Worm (Caenorhabditis elegans) whole organism, late embryonic: ENCODE data around the gene col-153.

Source experiments
- C08G9.2 ChIP-seq: sonication (generic microtip); optimal IDR thresholded peaks from 2 replicates; lab custom pipeline; 2016; ENCODE audit warnings: mild to moderate bottlenecking, missing genetic modification characterization, moderate library complexity, missing compliant biosample characterization
- C38D4.7 ChIP-seq: fragments of 200-800 bp; sonication (Bioruptor generic); optimal IDR thresholded peaks from 2 replicates; lab custom pipeline; 2018; ENCODE audit warnings: mild to moderate bottlenecking, missing genetic modification characterization, moderate library complexity, missing compliant biosample characterization
- K02D7.2 ChIP-seq: sonication (generic microtip); optimal IDR thresholded peaks from 2 replicates; lab custom pipeline; 2017; ENCODE audit warnings: mild to moderate bottlenecking, missing genetic modification characterization, missing compliant biosample characterization
- Y22D7AL.16 ChIP-seq: sonication (generic microtip); optimal IDR thresholded peaks from 2 replicates; lab custom pipeline; 2016; ENCODE audit warnings: missing genetic modification characterization, missing compliant biosample characterization
- ahr-1 ChIP-seq: sonication (generic microtip); optimal IDR thresholded peaks from 2 replicates; lab custom pipeline; 2016; ENCODE audit warnings: missing genetic modification characterization, missing compliant biosample characterization
- ceh-2 ChIP-seq: sonication (generic microtip); optimal IDR thresholded peaks from 2 replicates; lab custom pipeline; 2016; ENCODE audit warnings: missing genotype, missing genetic modification characterization, missing compliant biosample characterization
- ceh-22 ChIP-seq: sonication (generic microtip); optimal IDR thresholded peaks from 2 replicates; lab custom pipeline; 2017; ENCODE audit warnings: missing biosample characterization, missing genetic modification characterization
- ceh-30 ChIP-seq: fragments of 150-350 bp; optimal IDR thresholded peaks from 2 replicates; lab custom pipeline; 2014; ENCODE audit warnings: missing biosample characterization, missing genetic modification characterization
- ceh-45 ChIP-seq: fragments of 200-800 bp; sonication (Bioruptor generic); IDR thresholded peaks from 2 replicates; pipeline ENCODE4 v1.3.6; 2022; ENCODE audit warnings: missing genetic modification reagents, missing genetic modification characterization, missing compliant biosample characterization
- ceh-9 ChIP-seq: sonication (generic microtip); optimal IDR thresholded peaks from 2 replicates; lab custom pipeline; 2016; ENCODE audit warnings: mild to moderate bottlenecking, missing genetic modification characterization, inconsistent platforms, missing compliant biosample characterization
- che-1 ChIP-seq: sonication (generic microtip); optimal IDR thresholded peaks from 2 replicates; lab custom pipeline; 2016; ENCODE audit warnings: mild to moderate bottlenecking, missing genetic modification characterization, missing compliant biosample characterization
- dmd-4 ChIP-seq: sonication (generic microtip); optimal IDR thresholded peaks from 2 replicates; lab custom pipeline; 2016; ENCODE audit warnings: borderline replicate concordance, missing genetic modification characterization, missing compliant biosample characterization
- dve-1 ChIP-seq: sonication (generic microtip); optimal IDR thresholded peaks from 2 replicates; lab custom pipeline; 2017; ENCODE audit warnings: antibody characterized with exemption, mild to moderate bottlenecking, missing genetic modification characterization, missing compliant biosample characterization
- elt-2 ChIP-seq: sonication (generic microtip); optimal IDR thresholded peaks from 2 replicates; lab custom pipeline; 2016; ENCODE audit warnings: missing genetic modification reagents, missing genetic modification characterization, missing compliant biosample characterization
- ets-4 ChIP-seq: sonication (generic microtip); optimal IDR thresholded peaks from 2 replicates; lab custom pipeline; 2016; ENCODE audit warnings: missing genetic modification characterization, missing compliant biosample characterization
- fax-1 ChIP-seq: sonication (generic microtip); optimal IDR thresholded peaks from 2 replicates; lab custom pipeline; 2016; ENCODE audit warnings: missing genotype, missing genetic modification characterization, missing compliant biosample characterization
- fkh-10 ChIP-seq: fragments of 150-350 bp; optimal IDR thresholded peaks from 2 replicates; lab custom pipeline; 2014; ENCODE audit warnings: missing biosample characterization, missing genetic modification reagents, missing genetic modification characterization
- hlh-13 ChIP-seq: fragments of 200-800 bp; sonication (Bioruptor generic); optimal IDR thresholded peaks from 2 replicates; lab custom pipeline; 2018; ENCODE audit warnings: mild to moderate bottlenecking, missing genetic modification characterization, missing compliant biosample characterization
- hlh-15 ChIP-seq: sonication (generic microtip); optimal IDR thresholded peaks from 2 replicates; lab custom pipeline; 2016; ENCODE audit warnings: missing genetic modification characterization, missing compliant biosample characterization
- hlh-6 ChIP-seq: sonication (generic microtip); optimal IDR thresholded peaks from 2 replicates; lab custom pipeline; 2016; ENCODE audit warnings: missing genotype, missing genetic modification characterization, missing compliant biosample characterization
- lim-6 ChIP-seq: sonication (generic microtip); optimal IDR thresholded peaks from 2 replicates; lab custom pipeline; 2016; ENCODE audit warnings: missing genetic modification characterization, missing compliant biosample characterization
- lin-11 ChIP-seq: fragments of 200-800 bp; sonication (Bioruptor generic); optimal IDR thresholded peaks from 2 replicates; lab custom pipeline; 2018; ENCODE audit warnings: mild to moderate bottlenecking, missing genetic modification characterization, missing compliant biosample characterization
- nfya-1 ChIP-seq: sonication (generic microtip); optimal IDR thresholded peaks from 2 replicates; lab custom pipeline; 2017; ENCODE audit warnings: missing genetic modification characterization, mild to moderate bottlenecking, missing compliant biosample characterization, antibody characterized with exemption, moderate library complexity
- nhr-11 ChIP-seq: fragments of 150-350 bp; optimal IDR thresholded peaks from 2 replicates; lab custom pipeline; 2014; ENCODE audit warnings: missing biosample characterization, missing genetic modification characterization
- odd-2 ChIP-seq: sonication (generic microtip); optimal IDR thresholded peaks from 2 replicates; lab custom pipeline; 2017; ENCODE audit warnings: antibody characterized with exemption, mild to moderate bottlenecking, missing genetic modification characterization, missing compliant biosample characterization
- pag-3 ChIP-seq: sonication (generic microtip); optimal IDR thresholded peaks from 2 replicates; lab custom pipeline; 2016; ENCODE audit warnings: missing compliant biosample characterization, missing genetic modification characterization, borderline replicate concordance
- pha-2 ChIP-seq: sonication (generic microtip); optimal IDR thresholded peaks from 2 replicates; lab custom pipeline; 2017; ENCODE audit warnings: mild to moderate bottlenecking, missing genetic modification characterization, missing compliant biosample characterization
- pqm-1 ChIP-seq: sonication (generic microtip); optimal IDR thresholded peaks from 2 replicates; lab custom pipeline; 2016; ENCODE audit warnings: missing genetic modification characterization, missing compliant biosample characterization
- pros-1 ChIP-seq: fragments of 150-350 bp; optimal IDR thresholded peaks from 2 replicates; lab custom pipeline; 2014; ENCODE audit warnings: missing biosample characterization, missing genetic modification reagents, missing genetic modification characterization
- ref-2 ChIP-seq: sonication (generic microtip); optimal IDR thresholded peaks from 2 replicates; lab custom pipeline; 2016; ENCODE audit warnings: missing genetic modification characterization, missing compliant biosample characterization
- sdc-2 ChIP-seq: sonication (generic microtip); optimal IDR thresholded peaks from 2 replicates; lab custom pipeline; 2016; ENCODE audit warnings: missing genotype, missing genetic modification characterization, missing compliant biosample characterization
- sox-2 ChIP-seq: fragments of 200-800 bp; sonication (Bioruptor generic); IDR thresholded peaks from 2 replicates; pipeline ENCODE4 v1.3.6; 2022; ENCODE audit warnings: missing genetic modification reagents, missing genetic modification characterization, missing compliant biosample characterization
- syd-9 ChIP-seq: sonication (generic microtip); optimal IDR thresholded peaks from 2 replicates; lab custom pipeline; 2016; ENCODE audit warnings: mild to moderate bottlenecking, missing genetic modification characterization, moderate library complexity, missing compliant biosample characterization
- tbx-2 ChIP-seq: sonication (generic microtip); optimal IDR thresholded peaks from 2 replicates; lab custom pipeline; 2016; ENCODE audit warnings: missing genetic modification characterization, missing compliant biosample characterization
- tbx-7 ChIP-seq: sonication (generic microtip); optimal IDR thresholded peaks from 2 replicates; lab custom pipeline; 2016; ENCODE audit warnings: missing genotype, missing genetic modification characterization, missing compliant biosample characterization
- unc-42 ChIP-seq: sonication (generic microtip); optimal IDR thresholded peaks from 2 replicates; lab custom pipeline; 2016; ENCODE audit warnings: missing genotype, missing genetic modification characterization, missing compliant biosample characterization
- unc-86 ChIP-seq: sonication (generic microtip); optimal IDR thresholded peaks from 2 replicates; lab custom pipeline; 2016; ENCODE audit warnings: missing genetic modification characterization, missing compliant biosample characterization
- zip-5 ChIP-seq: sonication (generic microtip); optimal IDR thresholded peaks from 2 replicates; lab custom pipeline; 2016; ENCODE audit warnings: missing genetic modification characterization, missing compliant biosample characterization

Gene col-153

DNA sequence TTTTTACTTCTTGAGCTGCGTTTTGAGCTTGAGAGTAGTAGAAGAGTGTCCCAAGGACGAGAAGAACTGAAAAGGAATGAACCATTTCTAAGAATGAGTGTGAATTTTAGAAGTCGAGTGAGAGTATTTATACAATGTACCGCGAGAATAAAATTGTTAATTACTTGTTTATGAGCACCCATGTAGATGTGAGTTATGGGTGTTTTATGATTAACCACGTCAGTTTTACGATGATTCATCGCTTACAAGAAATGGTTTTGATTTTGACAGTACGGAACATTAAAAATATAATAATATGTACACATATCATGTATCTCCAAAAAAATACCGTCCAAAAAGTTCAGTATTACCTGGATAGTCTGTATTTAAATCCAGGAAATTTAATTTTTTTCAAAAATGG is 4.7 kb downstream of the col-153 start, which contains the start of gene clec-221:
Gene clec-221, minus strand, starts transcription at position 101 of the 400 bp plus-strand sequence.
- TF ChIP-seq fax-1 (tag; lab: Kevin White, UChicago), result no peak
- no peak for TF ChIP-seq ceh-2 (tag; lab: Kevin White, UChicago)
- TF ChIP-seq nhr-11 (tag; lab: Kevin White, UChicago), result no peak
- TF ChIP-seq Y22D7AL.16, result no peak
- TF ChIP-seq ceh-30 (tag; lab: Kevin White, UChicago), result no peak
- no peak for TF ChIP-seq fkh-10
- TF ChIP-seq ceh-9, result no peak

DNA sequence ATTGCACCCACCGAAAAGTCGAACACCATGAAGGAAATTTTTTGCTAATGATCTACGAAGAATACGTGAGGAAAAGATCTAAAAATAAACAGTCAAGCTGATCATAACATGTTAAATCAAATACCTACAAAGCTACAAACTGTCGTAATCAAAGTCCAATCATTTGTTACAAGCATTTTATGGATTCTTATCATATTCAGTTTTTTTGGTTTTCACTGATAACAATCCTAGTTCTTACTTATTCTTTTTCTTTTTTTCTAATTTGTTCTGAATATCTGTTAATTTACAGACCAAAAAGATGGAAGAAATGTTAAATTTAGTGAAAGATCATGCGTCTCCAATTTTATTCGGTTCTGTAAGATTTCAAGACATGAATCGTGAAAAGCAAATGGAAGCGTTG is 5.2 kb downstream of the col-153 start, which contains the start of gene F17C11.6:
Gene F17C11.6, plus strand, starts transcription at position 290 of the 400 bp plus-strand sequence.
- no peak for TF ChIP-seq dve-1 (tag; lab: Kevin White, UChicago)
- TF ChIP-seq sox-2, result no peak
- no peak for TF ChIP-seq ref-2
- TF ChIP-seq ceh-22 (tag; lab: Kevin White, UChicago), result no peak
- no peak for TF ChIP-seq lin-11 (tag; lab: Kevin White, UChicago)
- no peak for TF ChIP-seq che-1 (tag; lab: Kevin White, UChicago)
- TF ChIP-seq lim-6, result no peak
- no peak for TF ChIP-seq nfya-1 (tag; lab: Kevin White, UChicago)
- no peak for TF ChIP-seq unc-86 (tag; lab: Kevin White, UChicago)
- TF ChIP-seq dmd-4 (tag; lab: Kevin White, UChicago), result no peak
- no peak for TF ChIP-seq elt-2 (tag; lab: Kevin White, UChicago)
- TF ChIP-seq hlh-15, result no peak
- TF ChIP-seq hlh-13 (GFP tag; lab: Kevin White, UChicago), result no peak
- no peak for TF ChIP-seq sdc-2 (tag; lab: Kevin White, UChicago)
- no peak for TF ChIP-seq zip-5
- TF ChIP-seq C38D4.7, result no peak
- no peak for TF ChIP-seq C08G9.2

DNA sequence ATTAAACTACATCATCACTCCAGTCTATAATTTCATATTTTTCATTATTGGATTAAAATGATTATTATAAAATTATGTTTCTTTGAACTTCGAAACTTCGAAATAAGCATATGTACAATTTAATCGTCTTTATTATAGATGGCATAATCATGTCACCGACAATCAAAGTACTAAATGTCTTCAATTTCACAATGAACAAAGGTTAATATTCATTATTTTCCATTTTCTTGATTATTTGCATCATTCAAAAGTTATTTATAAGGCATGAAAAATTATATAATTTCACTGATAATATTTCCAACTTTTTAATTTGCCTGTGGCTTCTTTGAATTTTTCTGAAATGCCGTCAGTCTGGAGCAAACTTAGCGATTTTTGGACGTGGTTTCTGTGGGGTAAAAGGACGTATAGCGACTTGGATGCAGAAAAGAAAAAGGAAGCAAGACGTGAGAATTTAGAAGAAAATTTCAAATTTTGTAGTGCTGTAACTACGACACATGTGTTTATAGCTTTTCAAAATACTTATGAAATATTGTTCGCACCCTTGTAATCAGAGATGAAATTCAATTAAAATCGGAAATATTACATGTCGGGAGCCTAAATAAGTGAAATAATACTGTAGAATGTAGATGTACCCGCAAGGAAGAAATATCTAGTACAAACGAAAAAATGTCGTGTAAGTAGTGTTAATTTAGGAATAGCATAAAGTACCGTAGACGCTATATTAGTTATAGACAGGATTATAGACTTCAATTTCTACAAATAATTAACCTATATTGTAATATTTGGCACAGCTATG is 6.3 kb downstream of the col-153 start, which contains the start of gene F17C11.13:
Gene F17C11.13, plus strand, starts transcription at position 243 of the 796 bp plus-strand sequence.
- TF ChIP-seq ceh-45 (no peak), pqm-1 (no peak), dmd-4 (tag; lab: Kevin White, UChicago) (no peak), ahr-1 (no peak), tbx-7 (tag; lab: Kevin White, UChicago) (no peak), pag-3 (tag; lab: Kevin White, UChicago) (no peak), che-1 (tag; lab: Kevin White, UChicago) (no peak), elt-2 (tag; lab: Kevin White, UChicago) (no peak), syd-9 (tag; lab: Kevin White, UChicago) (no peak), tbx-2 (tag; lab: Kevin White, UChicago) (no peak), odd-2 (tag; lab: Kevin White, UChicago) (no peak), hlh-6 (tag; lab: Kevin White, UChicago) (no peak), unc-42 (no peak), ets-4 (tag; lab: Kevin White, UChicago) (no peak), ceh-2 (tag; lab: Kevin White, UChicago) (no peak), unc-86 (tag; lab: Kevin White, UChicago) (no peak), pros-1 (no peak), K02D7.2 (tag; lab: Kevin White, UChicago) (no peak), pha-2 (tag; lab: Kevin White, UChicago) (no peak)
